Worm (Caenorhabditis elegans): ENCODE data around the gene nstp-7.

- no peak for TF ChIP-seq aly-2 (tag; optimal IDR thresholded peaks at IDR 0.05)
- no peak for TF ChIP-seq zag-1 (tag; optimal IDR thresholded peaks at IDR 0.05)
- TF ChIP-seq fos-1 (tag; optimal IDR thresholded peaks at IDR 0.05) = no peak
- TF ChIP-seq mdl-1 (tag; optimal IDR thresholded peaks at IDR 0.05) = no peak
- TF ChIP-seq nhr-6 (tag; optimal IDR thresholded peaks at IDR 0.05) = no peak
- TF ChIP-seq elt-3 (tag; optimal IDR thresholded peaks at IDR 0.05) = no peak
- TF ChIP-seq dmd-4 (tag; optimal IDR thresholded peaks at IDR 0.05) = no peak
- no peak for TF ChIP-seq mbf-1 (tag; optimal IDR thresholded peaks at IDR 0.05)
- TF ChIP-seq unc-39 (tag; optimal IDR thresholded peaks at IDR 0.05) = no peak
Observed at ce11 chrV:597823-598222, 16.1 kb downstream of the nstp-7 start.

Measured in whole organism, L2 larva.